Worm (Caenorhabditis elegans) whole organism, early embryonic: ENCODE measurements around the gene JC8.16.

ENCODE experiments used
- B0310.2 ChIP-seq: sonication (generic microtip); optimal IDR thresholded peaks from 2 replicates; lab custom pipeline; 2016; ENCODE audit warnings: mild to moderate bottlenecking, missing genetic modification characterization, missing compliant biosample characterization
- F13C5.2 ChIP-seq: sonication (generic microtip); optimal IDR thresholded peaks from 2 replicates; lab custom pipeline; 2017; ENCODE audit warnings: mild to moderate bottlenecking, missing genetic modification characterization, inconsistent platforms, missing compliant biosample characterization
- aly-1 ChIP-seq: sonication (generic microtip); optimal IDR thresholded peaks from 2 replicates; lab custom pipeline; 2016; ENCODE audit warnings: missing genetic modification characterization, missing compliant biosample characterization
- ama-1 ChIP-seq: fragments of 150-350 bp; optimal IDR thresholded peaks from 2 replicates; lab custom pipeline; 2014
- ceh-13 ChIP-seq: fragments of 200-800 bp; sonication (Bioruptor generic); optimal IDR thresholded peaks from 2 replicates; lab custom pipeline; 2018; ENCODE audit warnings: mild to moderate bottlenecking, missing genetic modification characterization, missing compliant biosample characterization
- ceh-36 ChIP-seq: sonication (generic microtip); optimal IDR thresholded peaks from 2 replicates; lab custom pipeline; 2016; ENCODE audit warnings: missing genetic modification characterization, inconsistent platforms, missing compliant biosample characterization
- ets-7 ChIP-seq: sonication (generic microtip); optimal IDR thresholded peaks from 2 replicates; lab custom pipeline; 2016; ENCODE audit warnings: missing genotype, missing genetic modification characterization, missing compliant biosample characterization
- flt-1 ChIP-seq: fragments of 200-800 bp; sonication (Bioruptor generic); IDR thresholded peaks from 2 replicates; pipeline ENCODE4 v1.3.6; 2022; ENCODE audit warnings: missing genetic modification characterization, missing compliant biosample characterization
- hmbx-1 ChIP-seq: sonication (generic microtip); optimal IDR thresholded peaks from 2 replicates; lab custom pipeline; 2016; ENCODE audit warnings: mild to moderate bottlenecking, missing genetic modification characterization, missing compliant biosample characterization
- pes-1 ChIP-seq: fragments of 200-800 bp; sonication (Bioruptor generic); IDR thresholded peaks from 2 replicates; pipeline ENCODE4 v1.3.6; 2022; ENCODE audit warnings: missing genetic modification reagents, missing genetic modification characterization, missing compliant biosample characterization
- scrt-1 ChIP-seq: fragments of 200-800 bp; sonication (Bioruptor generic); IDR thresholded peaks from 2 replicates; pipeline ENCODE4 v1.3.6; 2022; ENCODE audit warnings: missing genetic modification characterization, missing compliant biosample characterization
- tbx-11 ChIP-seq: fragments of 200-800 bp; sonication (Bioruptor generic); IDR thresholded peaks from 2 replicates; pipeline ENCODE4 v1.3.6; 2022; ENCODE audit warnings: missing genetic modification characterization, missing compliant biosample characterization
- tbx-37 ChIP-seq: fragments of 200-800 bp; sonication (Bioruptor generic); conservative IDR thresholded peaks from 2 replicates; pipeline ENCODE4 v1.3.6; 2022; ENCODE audit warnings: missing genetic modification reagents, missing genetic modification characterization, missing compliant biosample characterization

- TF ChIP-seq ets-7 (tag; lab: Kevin White, UChicago): no peak
- TF ChIP-seq flt-1 (GFP tag; lab: Robert Waterston, UW): no peak
- TF ChIP-seq hmbx-1 (tag; lab: Kevin White, UChicago): no peak
- TF ChIP-seq ceh-36: no peak
- no peak for TF ChIP-seq B0310.2
- no peak for TF ChIP-seq ama-1
- peak; percentile 43 for TF ChIP-seq F13C5.2 (tag; lab: Kevin White, UChicago)
- TF ChIP-seq pes-1 (GFP tag; lab: Robert Waterston, UW): no peak
- no peak for TF ChIP-seq tbx-11 (GFP tag; lab: Robert Waterston, UW)
- TF ChIP-seq aly-1: no peak
- no peak for TF ChIP-seq ceh-13 (GFP tag; lab: Kevin White, UChicago)
- no peak for TF ChIP-seq scrt-1
- TF ChIP-seq tbx-37 (GFP tag; lab: Robert Waterston, UW): no peak
Measured at ce11 chrIV:13231393-13231792, 27.6 kb upstream of the JC8.16 start.
